Worm (Caenorhabditis elegans) whole organism, L4/young adult: ENCODE data around the gene lpr-7.

Experiments
- W03F9.2 ChIP-seq: fragments of 150-350 bp; optimal IDR thresholded peaks from 2 replicates; lab custom pipeline; 2014; ENCODE audit warnings: missing biosample characterization, missing genetic modification characterization
- dao-5 ChIP-seq: sonication (generic microtip); optimal IDR thresholded peaks from 2 replicates; lab custom pipeline; 2016; ENCODE audit warnings: missing genotype, missing genetic modification characterization, moderate library complexity, missing compliant biosample characterization
- him-1 ChIP-seq: sonication (generic microtip); optimal IDR thresholded peaks from 2 replicates; lab custom pipeline; 2016; ENCODE audit warnings: missing genotype, missing genetic modification reagents, missing genetic modification characterization, missing compliant biosample characterization

The lpr-7 gene

ce11 chrX:654804-655203 lies 1.2 kb upstream of the lpr-7 start, which contains the start of gene ifc-2:
ifc-2 (minus strand) TSS chrX:654904.
- TF ChIP-seq dao-5 (tag; lab: Kevin White, UChicago) (no peak), W03F9.2 (tag; lab: Kevin White, UChicago) (no peak), him-1 (tag; lab: Kevin White, UChicago) (no peak)

DNA sequence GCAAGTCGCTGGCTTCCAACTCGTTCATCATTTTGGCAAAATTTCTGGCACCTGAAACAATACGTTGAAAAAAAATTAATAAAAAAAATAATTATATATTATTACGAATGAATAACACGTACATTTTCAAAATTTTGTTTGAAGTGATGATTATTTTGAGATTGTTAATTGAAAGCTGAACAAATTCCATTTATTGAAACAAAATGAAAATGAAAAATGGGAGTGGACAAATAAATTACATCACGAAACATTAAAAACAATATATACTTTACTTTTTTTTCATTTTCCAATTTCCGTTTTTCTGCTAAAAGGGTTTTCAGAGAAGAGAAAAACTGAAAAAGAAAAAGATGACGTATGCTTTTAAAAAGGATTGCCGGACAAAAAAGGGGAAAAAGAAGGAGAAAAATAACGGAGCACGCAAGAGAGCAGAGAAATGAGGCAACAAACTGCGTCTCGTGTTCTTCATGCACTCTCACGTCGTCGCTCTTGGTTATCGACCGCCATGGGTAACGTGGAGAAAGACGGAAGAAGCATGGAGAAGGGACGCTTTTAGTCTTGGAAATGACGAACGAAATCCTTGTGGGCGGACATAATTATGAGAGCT lies 5.8 kb downstream of the lpr-7 start, which contains the start of gene rund-1:
Gene rund-1, minus strand, starts transcription at position 51 of the 604 bp plus-strand sequence.
- TF ChIP-seq him-1 (tag; lab: Kevin White, UChicago) (peak; percentile 54), W03F9.2 (tag; lab: Kevin White, UChicago) (no peak)

ce11 chrX:666125-666524 lies 10.1 kb downstream of the lpr-7 start, which contains the start of gene T19D7.5:
T19D7.5 (minus strand) TSS chrX:666225.
- no peak for TF ChIP-seq W03F9.2 (tag; lab: Kevin White, UChicago)
- no peak for TF ChIP-seq him-1 (tag; lab: Kevin White, UChicago)
- no peak for TF ChIP-seq dao-5 (tag; lab: Kevin White, UChicago)

DNA sequence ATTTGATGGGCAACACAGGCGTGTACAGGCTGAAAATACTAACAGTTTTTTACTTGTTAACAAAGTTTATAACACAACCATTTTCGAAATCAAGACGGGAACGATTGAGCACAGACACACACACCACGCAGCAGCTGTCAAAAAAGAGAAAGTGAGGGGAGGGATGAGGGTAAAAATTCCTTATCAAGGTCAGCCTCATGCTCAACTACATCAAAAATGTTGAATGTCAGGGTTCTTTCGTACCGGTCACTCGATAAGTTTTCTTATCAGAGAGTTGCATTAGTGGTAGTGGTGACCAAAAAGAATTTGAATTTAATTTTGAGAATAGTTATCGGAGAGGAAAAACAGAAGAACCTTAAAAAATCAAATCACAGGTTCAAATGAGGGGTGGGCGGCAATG lies 14.6 kb downstream of the lpr-7 start, which contains the start of gene T19D7.6:
Gene T19D7.6, minus strand, starts transcription at position 198 of the 400 bp plus-strand sequence.
- TF ChIP-seq W03F9.2 (tag; lab: Kevin White, UChicago) (no peak), him-1 (tag; lab: Kevin White, UChicago) (no peak)

DNA sequence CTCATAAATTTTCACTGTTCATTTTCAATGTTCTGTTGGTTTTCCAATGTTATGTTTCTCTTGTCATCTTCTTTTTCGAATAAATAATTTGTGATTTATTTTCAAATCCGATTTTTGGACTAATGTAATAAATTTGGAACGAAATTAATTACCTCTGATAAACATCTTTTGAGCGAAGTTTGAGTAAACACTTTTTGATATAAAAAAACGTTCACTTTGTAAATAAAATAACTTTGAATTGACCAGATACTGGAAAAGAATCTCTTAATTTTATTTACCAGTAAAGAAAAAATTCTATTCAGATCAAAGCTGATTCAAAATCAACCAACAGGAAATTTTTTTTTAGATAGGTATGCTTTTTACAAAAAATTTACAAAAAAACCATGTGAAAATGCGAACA lies 15.8 kb downstream of the lpr-7 start, which contains the start of gene lgc-32:
Gene lgc-32, plus strand, starts transcription at position 301 of the 400 bp plus-strand sequence.
- TF ChIP-seq dao-5 (tag; lab: Kevin White, UChicago) = no peak

DNA sequence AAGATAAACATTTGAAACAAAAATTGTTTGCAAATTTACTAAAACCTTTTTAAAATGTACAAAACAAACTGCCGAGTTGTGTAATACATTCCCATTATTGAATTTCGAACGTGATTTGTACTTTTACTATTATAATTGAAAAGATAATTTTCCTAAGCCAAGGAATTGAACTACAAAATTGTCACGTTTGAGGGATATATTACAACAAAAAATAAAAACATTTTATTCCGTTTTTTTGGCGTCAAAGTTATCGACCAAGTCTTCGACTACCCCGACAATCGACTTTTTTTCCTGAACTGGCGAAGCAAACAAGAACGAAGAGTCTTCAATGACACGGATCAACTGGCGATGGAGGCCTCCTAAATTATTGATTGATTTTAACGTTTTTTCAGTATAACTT lies 24.9 kb downstream of the lpr-7 start, which contains the start of gene T19D7.7:
Gene T19D7.7, minus strand, starts transcription at position 101 of the 400 bp plus-strand sequence.
- TF ChIP-seq him-1 (tag; lab: Kevin White, UChicago) = no peak
- no peak for TF ChIP-seq W03F9.2 (tag; lab: Kevin White, UChicago)
- no peak for TF ChIP-seq dao-5 (tag; lab: Kevin White, UChicago)

- TF ChIP-seq dao-5 (tag; lab: Kevin White, UChicago) (no peak), W03F9.2 (tag; lab: Kevin White, UChicago) (no peak), him-1 (tag; lab: Kevin White, UChicago) (no peak)
Observed at ce11 chrX:681413-681812, 25.4 kb downstream of the lpr-7 start.

DNA sequence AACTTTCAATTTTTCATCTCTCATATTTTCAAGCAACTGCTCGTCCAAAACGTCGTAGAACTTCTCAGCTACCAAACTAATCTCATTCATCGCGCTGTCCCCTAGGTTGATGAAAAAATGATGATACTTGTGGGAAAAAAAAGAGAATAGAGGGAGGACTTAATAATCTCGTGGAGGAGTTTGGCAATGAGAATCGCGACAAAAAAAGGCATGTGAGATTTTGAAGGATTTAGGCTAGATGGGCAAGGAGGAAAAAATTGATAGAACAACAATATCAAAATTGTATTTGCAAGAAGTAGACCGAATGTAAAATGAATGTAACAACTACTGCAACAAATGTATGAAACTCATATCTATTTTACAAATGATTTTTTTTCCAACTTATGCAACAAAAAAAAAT lies 26.7 kb downstream of the lpr-7 start, which contains the start of gene Y9C12A.1:
Gene Y9C12A.1, minus strand, starts transcription at position 101 of the 400 bp plus-strand sequence.
- no peak for TF ChIP-seq dao-5 (tag; lab: Kevin White, UChicago)
- TF ChIP-seq him-1 (tag; lab: Kevin White, UChicago) = no peak
- no peak for TF ChIP-seq W03F9.2 (tag; lab: Kevin White, UChicago)

DNA sequence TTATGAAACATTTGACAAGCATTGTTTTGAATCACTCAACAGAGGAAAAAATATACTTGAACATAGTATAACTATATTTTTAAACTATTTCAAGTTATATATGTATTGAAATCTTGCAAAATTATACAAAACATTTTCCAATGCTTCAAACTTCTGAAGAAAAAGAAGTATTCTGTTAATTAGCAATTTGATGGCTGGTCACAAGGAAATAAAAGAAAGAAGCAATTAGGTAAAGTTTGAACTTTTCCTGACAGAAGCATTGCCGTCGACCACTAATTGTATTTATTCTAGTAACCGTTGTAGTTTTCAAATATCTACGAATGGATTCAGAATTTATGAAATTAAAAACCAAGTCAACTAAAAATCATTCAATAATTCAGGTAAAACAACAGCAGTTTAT lies 32.6 kb downstream of the lpr-7 start:
- TF ChIP-seq him-1 (tag; lab: Kevin White, UChicago) (no peak), dao-5 (tag; lab: Kevin White, UChicago) (no peak), W03F9.2 (tag; lab: Kevin White, UChicago) (no peak)

DNA sequence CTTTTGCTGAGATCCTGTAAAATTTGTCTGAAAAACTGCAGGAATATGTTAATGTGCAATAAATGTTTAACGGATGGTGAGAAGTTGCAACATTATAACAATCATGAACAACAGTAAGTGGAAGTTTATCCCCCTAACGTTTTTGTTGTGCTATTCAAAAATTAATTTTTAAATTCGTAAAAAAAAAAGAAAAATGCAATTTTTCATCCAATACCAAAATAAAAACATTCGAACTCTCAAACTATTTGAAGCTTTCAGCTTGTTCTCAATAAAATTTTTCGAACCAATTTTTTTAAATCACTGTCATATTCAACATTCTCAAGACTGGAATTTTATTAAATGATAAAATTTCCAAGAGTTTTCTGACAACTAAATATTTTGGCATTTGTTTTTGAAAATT lies 35.6 kb downstream of the lpr-7 start, which contains the start of gene ncam-1:
Gene ncam-1, plus strand, starts transcription at position 301 of the 400 bp plus-strand sequence.
- TF ChIP-seq him-1 (tag; lab: Kevin White, UChicago) (no peak), dao-5 (tag; lab: Kevin White, UChicago) (no peak), W03F9.2 (tag; lab: Kevin White, UChicago) (no peak)

DNA sequence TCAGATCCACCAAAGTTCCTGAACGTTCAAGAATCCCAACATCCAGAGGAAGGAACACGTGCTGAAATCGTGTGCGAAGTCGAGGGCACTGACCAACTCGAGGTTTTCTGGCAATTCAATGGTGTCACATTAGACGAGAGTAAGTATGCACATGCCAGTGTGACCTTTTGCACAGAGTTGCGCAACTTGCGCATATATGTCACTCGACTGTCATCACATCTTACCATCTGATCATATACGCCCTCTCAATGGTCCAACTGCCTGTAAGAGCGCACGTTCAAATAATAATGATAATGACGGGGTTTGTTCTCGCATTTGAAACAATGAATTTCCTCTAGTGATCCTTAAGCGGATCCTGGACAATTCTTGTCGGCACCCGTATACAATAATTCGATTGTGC lies 40.3 kb downstream of the lpr-7 start:
- no peak for TF ChIP-seq him-1 (tag; lab: Kevin White, UChicago)
- no peak for TF ChIP-seq W03F9.2 (tag; lab: Kevin White, UChicago)
- no peak for TF ChIP-seq dao-5 (tag; lab: Kevin White, UChicago)

DNA sequence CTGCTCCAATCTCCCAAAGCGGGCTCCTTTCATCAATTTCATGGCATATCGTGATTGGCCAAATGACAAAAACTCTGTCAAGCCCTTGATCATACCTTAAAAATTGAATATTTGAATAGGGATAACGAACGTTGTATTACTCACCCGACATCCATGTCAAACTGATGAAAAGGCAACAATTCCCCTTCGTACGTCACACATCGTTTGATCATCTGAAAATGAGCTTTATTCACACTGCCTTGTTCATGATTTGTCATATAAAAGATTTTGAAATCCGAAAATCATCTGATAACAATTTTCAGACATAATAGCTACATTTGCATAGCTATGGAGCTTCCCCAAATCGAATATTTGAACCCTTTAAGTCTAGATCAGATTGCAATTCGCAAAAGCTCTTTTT lies 50.5 kb downstream of the lpr-7 start, which contains the start of gene M02A10.1:
Gene M02A10.1, plus strand, starts transcription at position 301 of the 400 bp plus-strand sequence.
- TF ChIP-seq him-1 (tag; lab: Kevin White, UChicago) (no peak), W03F9.2 (tag; lab: Kevin White, UChicago) (no peak), dao-5 (tag; lab: Kevin White, UChicago) (no peak)
